Worm (Caenorhabditis elegans) whole organism, L4/young adult: ENCODE data around the gene nhr-31.

Experiments
- W03F9.2 ChIP-seq: fragments of 150-350 bp; optimal IDR thresholded peaks from 2 replicates; lab custom pipeline; 2014; ENCODE audit warnings: missing biosample characterization, missing genetic modification characterization
- dao-5 ChIP-seq: sonication (generic microtip); optimal IDR thresholded peaks from 2 replicates; lab custom pipeline; 2016; ENCODE audit warnings: missing genotype, missing genetic modification characterization, moderate library complexity, missing compliant biosample characterization
- him-1 ChIP-seq: sonication (generic microtip); optimal IDR thresholded peaks from 2 replicates; lab custom pipeline; 2016; ENCODE audit warnings: missing genotype, missing genetic modification reagents, missing genetic modification characterization, missing compliant biosample characterization

DNA sequence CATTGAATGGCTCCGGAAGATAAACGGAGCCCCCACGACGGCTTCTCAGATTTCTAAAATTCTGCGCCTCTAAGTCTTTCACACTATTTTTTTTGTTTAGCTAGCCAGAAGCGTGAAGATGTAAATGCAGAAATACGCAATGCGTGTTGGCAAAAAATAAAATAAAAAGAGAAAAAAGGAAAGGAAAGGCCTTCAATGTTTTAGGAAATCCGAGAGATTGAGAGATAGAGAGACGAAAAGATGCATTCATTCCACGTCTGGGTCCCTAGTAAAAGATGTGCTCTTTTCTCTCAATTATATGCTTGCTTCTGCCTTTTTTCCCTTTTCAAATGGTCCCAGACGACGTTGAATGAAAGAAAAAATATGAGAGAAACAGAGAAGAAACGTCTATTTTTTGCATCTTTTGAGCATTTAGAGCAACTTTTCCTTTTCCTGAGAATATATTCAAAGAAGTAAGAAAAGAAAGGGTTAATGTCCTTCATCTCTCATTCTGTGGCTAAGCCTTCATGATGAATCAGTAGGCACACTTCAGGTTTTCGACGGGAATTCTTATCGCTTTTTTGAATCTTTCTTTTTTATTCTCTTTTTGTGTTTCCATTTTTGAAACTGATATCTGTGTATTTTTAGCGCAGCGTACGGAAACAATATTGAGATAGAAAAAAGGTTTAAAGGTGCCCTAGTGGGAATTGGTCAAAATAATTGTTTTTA, 11.5 kb upstream of the nhr-31 start:
- peak; percentile 21 for TF ChIP-seq him-1
- no peak for TF ChIP-seq W03F9.2 (tag; lab: Kevin White, UChicago)
- no peak for TF ChIP-seq dao-5 (tag; lab: Kevin White, UChicago)
